Worm (Caenorhabditis elegans): ENCODE measurements around the gene fbxc-19.

DNA sequence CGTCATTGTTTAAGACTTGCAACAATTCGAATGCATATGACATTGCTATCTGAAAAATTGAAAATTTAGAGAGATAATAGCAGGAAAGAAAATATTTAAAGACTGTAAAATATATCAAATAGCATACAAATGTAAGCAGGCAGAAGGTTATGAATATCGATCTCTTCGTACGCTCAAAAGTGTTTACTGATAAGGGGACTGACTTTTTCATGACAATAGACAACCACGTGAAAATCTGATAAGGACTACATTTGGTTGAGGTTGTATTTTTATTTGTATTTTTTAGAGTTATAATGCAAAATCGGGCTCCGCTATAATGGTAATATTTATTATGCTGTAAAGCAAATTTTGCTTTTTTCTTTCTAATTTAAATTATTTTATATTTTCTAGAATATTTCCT lies 22.6 kb downstream of the fbxc-19 start, which contains the start of the genes C52E2.5 and C52E2.4:
- TF ChIP-seq W03F9.2 (tag; optimal IDR thresholded peaks at IDR 0.05) (no peak), dao-5 (tag; optimal IDR thresholded peaks at IDR 0.05) (no peak), him-1 (tag; optimal IDR thresholded peaks at IDR 0.05) (no peak)
